Worm (Caenorhabditis elegans) whole organism, early embryonic: ENCODE data around the gene Y38H6C.24.

ENCODE experiments used
- B0310.2 ChIP-seq: sonication (generic microtip); optimal IDR thresholded peaks from 2 replicates; lab custom pipeline; 2016; ENCODE audit warnings: mild to moderate bottlenecking, missing genetic modification characterization, missing compliant biosample characterization
- F13C5.2 ChIP-seq: sonication (generic microtip); optimal IDR thresholded peaks from 2 replicates; lab custom pipeline; 2017; ENCODE audit warnings: mild to moderate bottlenecking, missing genetic modification characterization, inconsistent platforms, missing compliant biosample characterization
- aly-1 ChIP-seq: sonication (generic microtip); optimal IDR thresholded peaks from 2 replicates; lab custom pipeline; 2016; ENCODE audit warnings: missing genetic modification characterization, missing compliant biosample characterization
- ama-1 ChIP-seq: fragments of 150-350 bp; optimal IDR thresholded peaks from 2 replicates; lab custom pipeline; 2014
- ceh-13 ChIP-seq: fragments of 200-800 bp; sonication (Bioruptor generic); optimal IDR thresholded peaks from 2 replicates; lab custom pipeline; 2018; ENCODE audit warnings: mild to moderate bottlenecking, missing genetic modification characterization, missing compliant biosample characterization
- ceh-36 ChIP-seq: sonication (generic microtip); optimal IDR thresholded peaks from 2 replicates; lab custom pipeline; 2016; ENCODE audit warnings: missing genetic modification characterization, inconsistent platforms, missing compliant biosample characterization
- ets-7 ChIP-seq: sonication (generic microtip); optimal IDR thresholded peaks from 2 replicates; lab custom pipeline; 2016; ENCODE audit warnings: missing genotype, missing genetic modification characterization, missing compliant biosample characterization
- flt-1 ChIP-seq: fragments of 200-800 bp; sonication (Bioruptor generic); IDR thresholded peaks from 2 replicates; pipeline ENCODE4 v1.3.6; 2022; ENCODE audit warnings: missing genetic modification characterization, missing compliant biosample characterization
- hmbx-1 ChIP-seq: sonication (generic microtip); optimal IDR thresholded peaks from 2 replicates; lab custom pipeline; 2016; ENCODE audit warnings: mild to moderate bottlenecking, missing genetic modification characterization, missing compliant biosample characterization
- hmg-4 ChIP-seq: fragments of 200-800 bp; sonication (Bioruptor generic); optimal IDR thresholded peaks from 2 replicates; lab custom pipeline; 2018; ENCODE audit warnings: mild to moderate bottlenecking, missing genetic modification characterization, missing compliant biosample characterization
- hnd-1 ChIP-seq: sonication (generic microtip); optimal IDR thresholded peaks from 2 replicates; lab custom pipeline; 2016; ENCODE audit warnings: missing genetic modification characterization, missing compliant biosample characterization
- pes-1 ChIP-seq: fragments of 200-800 bp; sonication (Bioruptor generic); IDR thresholded peaks from 2 replicates; pipeline ENCODE4 v1.3.6; 2022; ENCODE audit warnings: missing genetic modification reagents, missing genetic modification characterization, missing compliant biosample characterization
- scrt-1 ChIP-seq: fragments of 200-800 bp; sonication (Bioruptor generic); IDR thresholded peaks from 2 replicates; pipeline ENCODE4 v1.3.6; 2022; ENCODE audit warnings: missing genetic modification characterization, missing compliant biosample characterization
- sea-1 ChIP-seq: fragments of 200-800 bp; sonication (Bioruptor generic); conservative IDR thresholded peaks from 2 replicates; pipeline ENCODE4 v1.3.6; 2022; ENCODE audit warnings: missing genetic modification characterization, missing compliant biosample characterization
- tbx-11 ChIP-seq: fragments of 200-800 bp; sonication (Bioruptor generic); IDR thresholded peaks from 2 replicates; pipeline ENCODE4 v1.3.6; 2022; ENCODE audit warnings: missing genetic modification characterization, missing compliant biosample characterization
- tbx-37 ChIP-seq: fragments of 200-800 bp; sonication (Bioruptor generic); conservative IDR thresholded peaks from 2 replicates; pipeline ENCODE4 v1.3.6; 2022; ENCODE audit warnings: missing genetic modification reagents, missing genetic modification characterization, missing compliant biosample characterization
- tra-4 ChIP-seq: sonication (generic microtip); optimal IDR thresholded peaks from 2 replicates; lab custom pipeline; 2017; ENCODE audit warnings: missing genetic modification characterization, missing compliant biosample characterization

Y38H6C.24 gene

DNA sequence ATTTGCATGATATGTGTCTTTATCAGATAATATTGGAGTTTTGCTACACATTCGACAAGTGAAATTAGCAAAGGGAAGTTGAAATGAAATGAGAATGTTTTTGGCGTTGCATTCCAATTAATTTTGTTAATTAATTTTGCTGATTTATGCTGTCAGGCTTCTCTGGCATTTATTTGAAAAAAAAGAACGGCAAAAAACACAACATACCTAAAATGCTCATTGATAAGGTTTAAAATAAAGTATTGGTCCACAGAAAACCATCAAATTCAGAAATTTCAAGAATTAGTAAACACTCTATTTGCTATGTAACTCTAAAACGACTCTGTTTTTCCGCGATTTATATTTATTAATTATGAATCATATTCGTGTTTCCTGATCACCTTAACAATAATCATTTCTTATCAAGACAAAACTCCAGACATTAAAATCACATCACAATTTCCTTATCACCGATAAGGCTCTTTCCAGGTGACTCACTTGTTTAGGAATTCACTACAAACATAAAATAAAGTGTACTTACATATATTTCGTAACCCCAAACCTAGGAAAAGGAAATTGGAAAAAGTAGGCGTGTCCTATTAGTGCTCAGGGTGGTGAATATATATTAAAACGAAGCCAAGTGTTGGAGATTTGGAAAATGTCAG lies at the start of gene Y38H6C.24, which contains the start of gene srh-166:
Y38H6C.24 (plus strand) TSS at position 620 of the 644 bp plus-strand sequence.
srh-166 (minus strand) TSS at position 51 of the 644 bp plus-strand sequence.
- no peak for TF ChIP-seq ama-1 (lab: Kevin White, UChicago)

DNA sequence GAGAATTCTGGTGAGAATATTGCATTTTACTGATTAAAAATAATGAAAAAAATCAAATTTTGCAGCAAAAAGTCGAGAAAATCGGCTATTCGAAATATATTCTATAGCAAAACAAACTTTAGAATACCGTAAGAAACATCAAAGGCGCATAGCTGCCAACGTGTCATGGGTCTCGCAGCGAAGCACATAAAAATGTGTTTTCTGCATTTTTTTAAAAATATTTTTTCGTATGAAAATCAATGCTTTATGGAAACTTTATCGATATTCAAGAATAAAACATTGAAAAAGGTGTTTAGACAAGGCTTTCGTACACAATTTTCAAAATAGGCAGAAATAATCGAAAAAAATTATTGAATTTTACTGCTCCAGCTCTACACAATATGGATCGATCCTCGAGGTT lies 49.7 kb upstream of the Y38H6C.24 start:
- TF ChIP-seq scrt-1 (GFP tag; lab: Robert Waterston, UW) (no peak), hmg-4 (no peak), sea-1 (GFP tag; lab: Robert Waterston, UW) (no peak), aly-1 (tag; lab: Kevin White, UChicago) (no peak), tbx-11 (no peak), pes-1 (GFP tag; lab: Robert Waterston, UW) (no peak), tbx-37 (GFP tag; lab: Robert Waterston, UW) (no peak), hmbx-1 (no peak), ets-7 (tag; lab: Kevin White, UChicago) (no peak), ceh-13 (GFP tag; lab: Kevin White, UChicago) (no peak)

DNA sequence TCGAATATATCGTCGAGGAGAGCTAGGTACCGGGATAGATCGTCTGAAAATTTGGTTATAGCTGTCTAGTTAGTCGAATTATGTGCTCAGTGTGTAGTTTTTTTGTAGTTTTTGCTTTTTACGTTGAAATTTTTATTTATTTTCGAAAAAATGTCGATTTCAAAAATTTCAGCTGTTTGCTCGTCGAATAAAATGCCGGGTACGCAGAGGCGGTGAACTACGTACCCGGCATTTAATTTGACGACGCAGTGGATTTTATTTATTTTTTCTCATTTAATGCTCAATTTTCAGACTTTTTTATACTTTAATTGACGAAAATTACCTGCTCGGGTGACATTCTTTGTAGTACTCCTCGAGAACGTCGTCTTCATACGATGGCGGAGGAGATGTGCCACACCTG lies 49.3 kb upstream of the Y38H6C.24 start:
- TF ChIP-seq flt-1 (GFP tag; lab: Robert Waterston, UW) (no peak), hmg-4 (no peak), hmbx-1 (no peak), sea-1 (GFP tag; lab: Robert Waterston, UW) (no peak), scrt-1 (GFP tag; lab: Robert Waterston, UW) (no peak), hnd-1 (tag; lab: Kevin White, UChicago) (no peak), B0310.2 (tag; lab: Kevin White, UChicago) (no peak), ceh-36 (tag; lab: Kevin White, UChicago) (no peak), tra-4 (no peak)

DNA sequence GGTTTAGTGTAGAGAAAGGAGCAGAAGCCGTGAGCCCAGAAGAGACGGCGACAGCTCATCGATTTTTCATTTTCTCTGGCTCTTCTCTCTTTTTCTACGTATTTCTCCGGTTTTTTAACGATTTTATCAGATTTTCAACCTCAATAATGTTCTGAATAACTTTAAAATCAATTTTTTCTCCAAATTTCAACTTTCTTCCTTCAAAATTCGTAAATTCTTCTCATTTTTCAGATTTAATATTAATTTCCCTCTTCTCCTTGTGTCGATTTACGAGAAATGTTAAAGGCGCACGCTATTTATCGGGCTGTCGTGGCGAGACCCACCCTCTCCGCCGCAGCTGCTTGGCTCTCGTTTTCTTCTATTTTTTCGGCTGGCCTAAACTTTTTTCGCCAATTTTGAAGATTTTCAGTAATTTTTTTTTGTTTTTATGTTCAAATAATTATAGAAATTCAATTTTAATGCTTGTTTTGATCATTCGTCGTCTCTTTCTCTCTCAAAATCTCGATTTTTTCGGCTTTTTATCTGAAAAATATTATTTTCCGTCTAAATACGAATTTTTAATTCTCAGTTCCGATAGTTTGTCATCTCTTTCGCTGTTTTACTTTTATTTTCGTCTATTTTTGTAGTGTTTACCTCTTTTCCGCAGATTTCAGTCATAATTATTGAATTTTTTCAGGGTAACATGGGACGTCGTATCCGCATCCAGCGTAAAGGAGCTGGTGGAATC lies 47.1 kb upstream of the Y38H6C.24 start, which contains the start of the genes calf-1 and rpl-2:
calf-1 (minus strand) TSS at position 77 of the 727 bp plus-strand sequence.
rpl-2 (plus strand) TSS at position 677 of the 727 bp plus-strand sequence.
- TF ChIP-seq F13C5.2 (tag; lab: Kevin White, UChicago) = no peak
- TF ChIP-seq flt-1 (GFP tag; lab: Robert Waterston, UW) = 0 out of 2 replicates have a peak, but pooled peaks have one; percentile 15

DNA sequence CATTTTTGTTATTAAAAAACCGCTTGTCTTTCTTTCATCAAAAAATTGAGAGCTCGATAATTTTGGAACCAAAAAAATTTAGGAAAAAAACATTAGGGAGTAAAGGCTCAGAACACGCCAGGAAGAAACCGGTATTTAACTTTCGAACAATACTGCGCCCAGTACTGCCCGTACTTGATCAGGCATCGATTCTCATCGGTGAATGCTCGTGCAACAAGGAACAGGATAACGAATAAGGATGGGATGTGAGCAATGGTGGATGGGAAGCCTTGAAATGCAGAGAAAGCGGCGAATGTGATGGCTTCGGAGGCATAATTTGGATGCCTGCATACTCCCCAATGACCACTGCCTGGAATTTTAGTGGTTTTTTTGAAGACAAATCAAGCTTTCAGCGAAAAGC lies 45.4 kb upstream of the Y38H6C.24 start:
- TF ChIP-seq ceh-36 (tag; lab: Kevin White, UChicago) = no peak
- TF ChIP-seq ceh-13 (GFP tag; lab: Kevin White, UChicago) = no peak
- no peak for TF ChIP-seq scrt-1 (GFP tag; lab: Robert Waterston, UW)
- no peak for TF ChIP-seq sea-1 (GFP tag; lab: Robert Waterston, UW)
- no peak for TF ChIP-seq tra-4
- TF ChIP-seq aly-1 (tag; lab: Kevin White, UChicago) = no peak

DNA sequence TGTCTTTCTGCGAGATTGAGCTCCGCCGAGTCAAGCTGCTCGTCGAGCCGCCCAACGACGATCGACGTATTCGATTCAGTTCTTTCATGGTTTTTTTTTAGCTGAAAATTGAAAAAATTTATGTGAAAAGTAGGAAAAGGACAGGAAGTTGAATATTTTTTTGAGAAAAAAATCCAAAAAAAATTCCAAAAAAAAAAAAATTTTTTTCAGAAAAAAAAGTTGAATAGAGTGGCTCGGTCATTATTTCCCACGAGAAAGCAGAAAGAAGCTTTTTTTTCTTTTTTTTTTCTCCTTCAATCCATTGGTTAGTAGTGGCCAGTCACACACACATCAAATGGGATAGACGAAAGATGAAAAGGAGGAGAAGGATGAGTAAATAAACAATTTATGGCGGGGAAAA lies 41.0 kb upstream of the Y38H6C.24 start, which contains the start of gene dhcr-7:
dhcr-7 (minus strand) TSS at position 101 of the 400 bp plus-strand sequence.
- no peak for TF ChIP-seq scrt-1 (GFP tag; lab: Robert Waterston, UW)
- TF ChIP-seq tbx-11 = no peak

DNA sequence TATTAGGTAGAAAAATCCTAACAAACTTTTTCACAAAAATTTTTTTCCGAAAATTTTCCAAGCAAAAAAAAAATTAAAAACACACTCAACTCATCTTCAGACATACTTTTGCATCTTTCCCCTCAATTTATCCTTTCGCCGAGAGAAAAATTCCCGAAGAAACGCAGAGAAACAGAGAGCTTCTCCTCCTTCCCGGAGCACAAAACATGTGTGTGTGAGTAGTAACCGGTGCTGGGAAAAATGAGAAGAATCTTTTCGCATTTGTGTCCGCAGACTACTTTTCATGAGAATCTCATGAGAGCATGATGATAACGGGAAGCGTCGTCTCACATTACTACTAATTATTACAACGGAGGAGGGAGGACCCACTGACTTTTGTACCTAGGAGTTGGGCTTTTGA lies 39.7 kb upstream of the Y38H6C.24 start:
- no peak for TF ChIP-seq tbx-11
- TF ChIP-seq tra-4 = no peak
- TF ChIP-seq sea-1 (GFP tag; lab: Robert Waterston, UW) = no peak
- TF ChIP-seq aly-1 (tag; lab: Kevin White, UChicago) = no peak
- TF ChIP-seq pes-1 (GFP tag; lab: Robert Waterston, UW) = no peak
- no peak for TF ChIP-seq flt-1 (GFP tag; lab: Robert Waterston, UW)
- no peak for TF ChIP-seq scrt-1 (GFP tag; lab: Robert Waterston, UW)
- TF ChIP-seq ets-7 (tag; lab: Kevin White, UChicago) = no peak
- TF ChIP-seq hmbx-1 = no peak
- no peak for TF ChIP-seq tbx-37 (GFP tag; lab: Robert Waterston, UW)
- no peak for TF ChIP-seq B0310.2 (tag; lab: Kevin White, UChicago)
- no peak for TF ChIP-seq ceh-36 (tag; lab: Kevin White, UChicago)
- no peak for TF ChIP-seq hnd-1 (tag; lab: Kevin White, UChicago)
- TF ChIP-seq hmg-4 = no peak
- TF ChIP-seq ama-1 (lab: Kevin White, UChicago) = no peak
- TF ChIP-seq ceh-13 (GFP tag; lab: Kevin White, UChicago) = no peak
- no peak for TF ChIP-seq F13C5.2 (tag; lab: Kevin White, UChicago)

DNA sequence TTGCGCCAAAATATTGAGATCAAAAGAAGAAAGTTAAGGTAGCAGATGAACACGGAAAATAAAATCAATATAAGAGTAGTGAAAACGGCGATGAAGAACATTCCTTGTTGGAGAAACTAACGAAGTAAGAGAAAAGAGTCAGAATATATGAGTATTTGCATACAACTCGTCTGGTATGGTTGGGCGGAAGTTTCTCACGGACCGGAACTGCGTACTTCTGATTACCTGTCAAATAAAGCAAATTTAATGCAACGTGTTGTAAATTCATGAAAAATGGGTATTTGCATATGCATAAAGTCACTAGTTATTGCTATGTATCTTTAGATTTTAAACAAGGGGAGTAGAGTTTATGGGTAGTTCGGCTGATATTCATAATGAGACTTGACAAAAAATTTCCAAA lies 37.1 kb upstream of the Y38H6C.24 start, which contains the start of gene srbc-78:
srbc-78 (minus strand) TSS at position 101 of the 400 bp plus-strand sequence.
- TF ChIP-seq hnd-1 (tag; lab: Kevin White, UChicago) (no peak), F13C5.2 (tag; lab: Kevin White, UChicago) (no peak), scrt-1 (GFP tag; lab: Robert Waterston, UW) (no peak), ets-7 (tag; lab: Kevin White, UChicago) (no peak), B0310.2 (tag; lab: Kevin White, UChicago) (no peak), hmg-4 (no peak), hmbx-1 (no peak), ama-1 (lab: Kevin White, UChicago) (no peak), pes-1 (GFP tag; lab: Robert Waterston, UW) (no peak), sea-1 (GFP tag; lab: Robert Waterston, UW) (no peak), aly-1 (tag; lab: Kevin White, UChicago) (no peak), ceh-13 (GFP tag; lab: Kevin White, UChicago) (no peak), tra-4 (no peak), tbx-11 (no peak), tbx-37 (GFP tag; lab: Robert Waterston, UW) (no peak), flt-1 (GFP tag; lab: Robert Waterston, UW) (no peak), ceh-36 (tag; lab: Kevin White, UChicago) (no peak)
